Fruit fly (Drosophila melanogaster) whole organism, embryonic: Measurements from ENCODE around the gene Men.

Experiments
- Adf1 ChIP-seq: fragments of 200-800 bp; sonication (Bioruptor generic); IDR thresholded peaks from 2 replicates; pipeline ENCODE4 v1.3.6; 2022; ENCODE audit warnings: missing biosample characterization, missing genetic modification characterization
- Antp ChIP-seq: fragments of 200-800 bp; sonication (Bioruptor generic); optimal IDR thresholded peaks from 3 replicates; lab custom pipeline; 2016; ENCODE audit warnings: missing biosample characterization, missing genetic modification characterization
- Atf-2 ChIP-seq: fragments of 200-800 bp; sonication (Bioruptor generic); optimal IDR thresholded peaks from 2 replicates; lab custom pipeline; 2016; ENCODE audit warnings: missing biosample characterization, missing genetic modification characterization
- CG10267 ChIP-seq: fragments of 200-800 bp; sonication (Bioruptor generic); optimal IDR thresholded peaks from 2 replicates; lab custom pipeline; 2018; ENCODE audit warnings: missing biosample characterization, mild to moderate bottlenecking, missing genetic modification characterization, moderate library complexity
- CG10462 ChIP-seq: fragments of 200-800 bp; sonication (Bioruptor generic); optimal IDR thresholded peaks from 2 replicates; lab custom pipeline; 2016; ENCODE audit warnings: missing biosample characterization, missing genetic modification characterization
- CG11085 ChIP-seq: fragments of 200-800 bp; sonication (Bioruptor generic); IDR thresholded peaks from 2 replicates; pipeline ENCODE4 v1.3.6; 2022; ENCODE audit warnings: missing biosample characterization, missing genetic modification characterization
- CG12219 ChIP-seq: fragments of 200-800 bp; sonication (Bioruptor generic); optimal IDR thresholded peaks from 3 replicates; lab custom pipeline; 2018; ENCODE audit warnings: missing biosample characterization, mild to moderate bottlenecking, missing genetic modification characterization
- CG13296 ChIP-seq: fragments of 200-800 bp; sonication (Bioruptor generic); optimal IDR thresholded peaks from 3 replicates; lab custom pipeline; 2018; ENCODE audit warnings: missing biosample characterization, mild to moderate bottlenecking, missing genetic modification characterization
- CG17361 ChIP-seq: fragments of 200-800 bp; sonication (Bioruptor generic); IDR thresholded peaks from 3 replicates; pipeline ENCODE4 v1.3.6; 2022; ENCODE audit warnings: missing biosample characterization, missing genetic modification characterization
- CG17829 ChIP-seq: fragments of 200-800 bp; optimal IDR thresholded peaks from 2 replicates; lab custom pipeline; 2019; ENCODE audit warnings: missing biosample characterization, mild to moderate bottlenecking, missing genetic modification characterization, moderate library complexity
- CG2875 ChIP-seq: fragments of 200-800 bp; sonication (Bioruptor generic); optimal IDR thresholded peaks from 2 replicates; lab custom pipeline; 2017; ENCODE audit warnings: missing biosample characterization, mild to moderate bottlenecking, missing genetic modification characterization, missing genetic modification reagents
- CG31441 ChIP-seq: fragments of 200-800 bp; sonication (Bioruptor generic); IDR thresholded peaks from 2 replicates; pipeline ENCODE4 v1.3.6; 2022; ENCODE audit warnings: missing biosample characterization, missing genetic modification characterization
- CG32772 ChIP-seq: fragments of 200-800 bp; sonication (Bioruptor generic); IDR thresholded peaks from 2 replicates; pipeline ENCODE4 v1.3.6; 2022; ENCODE audit warnings: missing biosample characterization, missing genetic modification characterization
- CG33213 ChIP-seq: fragments of 200-800 bp; sonication (Bioruptor generic); optimal IDR thresholded peaks from 3 replicates; lab custom pipeline; 2016; ENCODE audit warnings: missing biosample characterization, missing genetic modification characterization
- CG33557 ChIP-seq: fragments of 200-800 bp; sonication (Bioruptor generic); optimal IDR thresholded peaks from 2 replicates; lab custom pipeline; 2019; ENCODE audit warnings: missing biosample characterization, mild to moderate bottlenecking, missing genetic modification characterization, moderate library complexity
- CG3726 ChIP-seq: fragments of 200-800 bp; sonication (Bioruptor generic); IDR thresholded peaks from 3 replicates; pipeline ENCODE4, ENCODE4 v1.3.6; 2022; ENCODE audit warnings: missing biosample characterization, missing genetic modification characterization
- CG43689 ChIP-seq: fragments of 200-800 bp; sonication (Bioruptor generic); IDR thresholded peaks from 2 replicates; pipeline ENCODE4 v1.3.6; 2022; ENCODE audit warnings: missing biosample characterization, missing genetic modification characterization
- CG4730 ChIP-seq: fragments of 200-800 bp; sonication (Bioruptor generic); IDR thresholded peaks from 2 replicates; pipeline ENCODE4 v1.3.6; 2022; ENCODE audit warnings: missing biosample characterization, missing genetic modification characterization
- CG5180 ChIP-seq: fragments of 200-800 bp; sonication (Bioruptor generic); optimal IDR thresholded peaks from 3 replicates; lab custom pipeline; 2017; ENCODE audit warnings: missing biosample characterization, missing genetic modification characterization, mild to moderate bottlenecking, moderate library complexity, missing genetic modification reagents
- CG8388 ChIP-seq: fragments of 200-800 bp; sonication (Bioruptor generic); optimal IDR thresholded peaks from 2 replicates; lab custom pipeline; 2019; ENCODE audit warnings: missing biosample characterization, mild to moderate bottlenecking, missing genetic modification characterization, moderate library complexity
- CG8765 ChIP-seq: fragments of 200-800 bp; sonication (Bioruptor generic); IDR thresholded peaks from 2 replicates; pipeline ENCODE4 v1.3.6; 2022; ENCODE audit warnings: missing biosample characterization, missing genetic modification characterization
- CoRest ChIP-seq: fragments of 200-800 bp; sonication (Bioruptor generic); optimal IDR thresholded peaks from 3 replicates; lab custom pipeline; 2018; ENCODE audit warnings: missing biosample characterization, mild to moderate bottlenecking, missing genetic modification characterization, moderate library complexity
- Dbx ChIP-seq: fragments of 200-800 bp; sonication (Bioruptor generic); IDR thresholded peaks from 3 replicates; pipeline ENCODE4 v1.3.6; 2022; ENCODE audit warnings: missing biosample characterization, missing genetic modification characterization
- Doc3 ChIP-seq: fragments of 200-800 bp; sonication (Bioruptor generic); IDR thresholded peaks from 3 replicates; pipeline ENCODE4 v1.3.6; 2022; ENCODE audit warnings: missing biosample characterization, missing genetic modification characterization; ENCODE audit not compliant: partially characterized antibody
- Eip74EF ChIP-seq, 2 experiments: fragments of 200-800 bp in 1 of 2; fragments of >200 bp in 1 of 2; sonication (Bioruptor generic) in 1 of 2; optimal IDR thresholded peaks; 2 replicates each; lab custom pipeline; 2017 to 2019; ENCODE audit warnings: missing biosample characterization in 2 of 2, missing genetic modification characterization in 2 of 2, mild to moderate bottlenecking in 1 of 2, moderate library complexity in 1 of 2
- H15 ChIP-seq: fragments of 200-800 bp; sonication (Bioruptor generic); IDR thresholded peaks from 3 replicates; pipeline ENCODE4 v1.3.6; 2022; ENCODE audit warnings: missing biosample characterization, missing genetic modification characterization
- HmgZ ChIP-seq: fragments of 200-800 bp; sonication (Bioruptor generic); optimal IDR thresholded peaks from 2 replicates; lab custom pipeline; 2018; ENCODE audit warnings: missing biosample characterization, mild to moderate bottlenecking, missing genetic modification characterization
- Hmr ChIP-seq: fragments of 200-800 bp; sonication (Bioruptor generic); optimal IDR thresholded peaks from 3 replicates; lab custom pipeline; 2017; ENCODE audit warnings: mild to moderate bottlenecking, missing biosample characterization, missing genetic modification reagents, missing genetic modification characterization
- Lim3 ChIP-seq: fragments of 200-800 bp; sonication (Bioruptor generic); IDR thresholded peaks from 2 replicates; pipeline ENCODE4 v1.3.6; 2022; ENCODE audit warnings: missing biosample characterization, missing genetic modification characterization
- NC2α ChIP-seq: fragments of 200-800 bp; sonication (Bioruptor generic); optimal IDR thresholded peaks from 2 replicates; lab custom pipeline; 2016; ENCODE audit warnings: missing biosample characterization, missing genetic modification characterization
- NfI ChIP-seq: fragments of 200-800 bp; sonication (Bioruptor generic); optimal IDR thresholded peaks from 3 replicates; lab custom pipeline; 2018; ENCODE audit warnings: missing biosample characterization, mild to moderate bottlenecking, missing genetic modification characterization, moderate library complexity
- Sry-β ChIP-seq: fragments of 200-800 bp; sonication (Bioruptor generic); optimal IDR thresholded peaks from 2 replicates; lab custom pipeline; 2018; ENCODE audit warnings: missing biosample characterization, mild to moderate bottlenecking, missing genetic modification characterization, moderate library complexity
- YL-1 ChIP-seq: fragments of 200-800 bp; sonication (Bioruptor generic); optimal IDR thresholded peaks from 3 replicates; lab custom pipeline; 2017; ENCODE audit warnings: missing biosample characterization, mild to moderate bottlenecking, missing genetic modification characterization
- ash1 ChIP-seq: fragments of 200-800 bp; sonication (Bioruptor generic); optimal IDR thresholded peaks from 2 replicates; lab custom pipeline; 2018; ENCODE audit warnings: missing biosample characterization, mild to moderate bottlenecking, missing genetic modification characterization
- bbx ChIP-seq: fragments of 200-800 bp; sonication (Bioruptor generic); IDR thresholded peaks from 2 replicates; pipeline ENCODE4 v1.3.6; 2022; ENCODE audit warnings: missing biosample characterization, missing genetic modification characterization; ENCODE audit not compliant: partially characterized antibody
- cas ChIP-seq: fragments of 200-800 bp; sonication (Bioruptor generic); IDR thresholded peaks from 2 replicates; pipeline ENCODE4 v1.3.6; 2022; ENCODE audit warnings: missing biosample characterization, missing genetic modification characterization
- croc ChIP-seq: fragments of 200-800 bp; sonication (Bioruptor generic); conservative IDR thresholded peaks from 3 replicates; pipeline ENCODE4 v1.3.6; 2022; ENCODE audit warnings: missing biosample characterization, missing genetic modification characterization
- disco-r ChIP-seq: fragments of 200-800 bp; sonication (Bioruptor generic); optimal IDR thresholded peaks from 2 replicates; lab custom pipeline; 2016; ENCODE audit warnings: missing biosample characterization, missing genetic modification characterization
- dysf ChIP-seq: fragments of 200-800 bp; sonication (Bioruptor generic); IDR thresholded peaks from 3 replicates; pipeline ENCODE4 v1.3.6; 2022; ENCODE audit warnings: missing biosample characterization, missing genetic modification characterization
- ham ChIP-seq: fragments of 200-800 bp; sonication (Bioruptor generic); IDR thresholded peaks from 2 replicates; pipeline ENCODE4 v1.3.6; 2022; ENCODE audit warnings: missing biosample characterization, missing genetic modification characterization
- hkb ChIP-seq, 2 experiments: fragments of 200-800 bp in 1 of 2; fragments of >200 bp in 1 of 2; sonication (Bioruptor generic) in 1 of 2; IDR thresholded peaks in 1 of 2; optimal IDR thresholded peaks in 1 of 2; 2 replicates each; pipeline versions ENCODE4 v1.3.6 to Lab custom; 2017 to 2022; ENCODE audit warnings: missing biosample characterization in 1 of 2, missing genetic modification characterization in 1 of 2
- ken ChIP-seq: fragments of 200-800 bp; sonication (Bioruptor generic); IDR thresholded peaks from 3 replicates; pipeline ENCODE4 v1.3.6; 2022; ENCODE audit warnings: missing biosample characterization, missing genetic modification characterization
- org-1 ChIP-seq: fragments of 200-800 bp; sonication (Bioruptor generic); optimal IDR thresholded peaks from 2 replicates; lab custom pipeline; 2017; ENCODE audit warnings: missing biosample characterization, missing genetic modification characterization
- pan ChIP-seq, 4 experiments: fragments of >200 bp in 3 of 4; fragments of 200-800 bp in 1 of 4; sonication (Bioruptor generic) in 1 of 4; optimal IDR thresholded peaks in 3 of 4; IDR thresholded peaks in 1 of 4; 2 replicates each; pipeline versions ENCODE4 v1.3.6 to Lab custom; 2017 to 2022; ENCODE audit warnings: missing biosample characterization in 2 of 4, missing genetic modification characterization in 2 of 4, mixed read lengths in 1 of 4
- pita ChIP-seq: fragments of 200-800 bp; sonication (Bioruptor generic); optimal IDR thresholded peaks from 2 replicates; lab custom pipeline; 2017; ENCODE audit warnings: missing biosample characterization, mild to moderate bottlenecking, missing genetic modification characterization
- repo ChIP-seq: fragments of 200-800 bp; sonication (Bioruptor generic); optimal IDR thresholded peaks from 2 replicates; lab custom pipeline; 2016; ENCODE audit warnings: missing biosample characterization, missing genetic modification characterization
- schlank ChIP-seq: fragments of 200-800 bp; sonication (Bioruptor generic); optimal IDR thresholded peaks from 2 replicates; lab custom pipeline; 2018; ENCODE audit warnings: missing biosample characterization, mild to moderate bottlenecking, missing genetic modification characterization
- sd ChIP-seq: fragments of 200-800 bp; sonication (Bioruptor generic); optimal IDR thresholded peaks from 3 replicates; lab custom pipeline; 2018; ENCODE audit warnings: missing biosample characterization, mild to moderate bottlenecking, missing genetic modification characterization, moderate library complexity
- shn ChIP-seq: fragments of 200-800 bp; sonication (Bioruptor generic); optimal IDR thresholded peaks from 3 replicates; lab custom pipeline; 2016; ENCODE audit warnings: missing biosample characterization, missing genetic modification characterization
- stwl ChIP-seq: fragments of 200-800 bp; sonication (Bioruptor generic); optimal IDR thresholded peaks from 3 replicates; lab custom pipeline; 2018; ENCODE audit warnings: missing biosample characterization, mild to moderate bottlenecking, missing genetic modification characterization, moderate library complexity

The Men gene

dm6 chr3R:12697571-12698039, 24.6 kb downstream of the Men start (continued):
- TF ChIP-seq CG32772 (GFP tag; lab: Robert Waterston, UW) (no peak), CG4730 (no peak), cas (no peak), repo (GFP tag; lab: Kevin White, UChicago) (no peak), CG11085 (GFP tag; lab: Robert Waterston, UW) (no peak), CG43689 (GFP tag; lab: Robert Waterston, UW) (no peak), CG2875 (no peak), NC2α (GFP tag; lab: Kevin White, UChicago) (no peak), HmgZ (peak; percentile 45), Antp (GFP tag; lab: Kevin White, UChicago) (no peak), stwl (tag; lab: Kevin White, UChicago) (peak; percentile 64), hkb (optimal IDR thresholded peaks at IDR 0.05; lab: Kevin White, UChicago) (peak; percentile 21), hkb (GFP tag; IDR thresholded peaks at IDR 0.05; lab: Robert Waterston, UW) (no peak; the same call in 1 of the 2 replicates), sd (tag; lab: Kevin White, UChicago) (no peak), CG31441 (GFP tag; lab: Robert Waterston, UW) (no peak), Atf-2 (no peak), ash1 (no peak), bbx (GFP tag; lab: Robert Waterston, UW) (peak; percentile 43; the same call in 1 of the 2 replicates), pan (optimal IDR thresholded peaks at IDR 0.05; lab: Kevin White, UChicago) (no peak), pan (GFP tag; optimal IDR thresholded peaks at IDR 0.05 in 1 of 2, IDR thresholded peaks at IDR 0.05 in 1 of 2) (no peak), CG17829 (tag; lab: Kevin White, UChicago) (peak; percentile 28), Sry-β (GFP tag; lab: Kevin White, UChicago) (no peak), disco-r (GFP tag; lab: Kevin White, UChicago) (no peak), ham (GFP tag; lab: Robert Waterston, UW) (no peak), CG33557 (no peak), Hmr (GFP tag; lab: Kevin White, UChicago) (peak; percentile 6), Eip74EF (GFP tag; optimal IDR thresholded peaks at IDR 0.05; lab: Kevin White, UChicago) (no peak), schlank (tag; lab: Kevin White, UChicago) (no peak), Doc3 (peak; percentile 50; the same call in 1 of the 3 replicates), croc (no peak), CG10462 (GFP tag; lab: Kevin White, UChicago) (no peak), dysf (GFP tag; lab: Robert Waterston, UW) (no peak), org-1 (GFP tag; lab: Kevin White, UChicago) (no peak), CG3726 (no peak), H15 (GFP tag; lab: Robert Waterston, UW) (no peak), CG12219 (no peak), CG33213 (GFP tag; lab: Kevin White, UChicago) (peak; percentile 32), pita (GFP tag; lab: Kevin White, UChicago) (no peak), CG8388 (GFP tag; lab: Kevin White, UChicago) (no peak), ken (no peak), shn (no peak), Lim3 (no peak), CG5180 (GFP tag; lab: Kevin White, UChicago) (no peak), CG17361 (peak; percentile 23; the same call in 1 of the 3 replicates), CG8765 (GFP tag; lab: Robert Waterston, UW) (no peak), Dbx (no peak; the same call in 2 of the 3 replicates), CG13296 (GFP tag; lab: Kevin White, UChicago) (no peak), CG10267 (tag; lab: Kevin White, UChicago) (peak; percentile 59), YL-1 (peak; percentile 58), Adf1 (GFP tag; lab: Robert Waterston, UW) (no peak), CoRest (tag; lab: Kevin White, UChicago) (peak; percentile 24), NfI (GFP tag; lab: Kevin White, UChicago) (no peak)
